Worm (Caenorhabditis elegans): Measurements from ENCODE around the gene T26C5.2.

DNA sequence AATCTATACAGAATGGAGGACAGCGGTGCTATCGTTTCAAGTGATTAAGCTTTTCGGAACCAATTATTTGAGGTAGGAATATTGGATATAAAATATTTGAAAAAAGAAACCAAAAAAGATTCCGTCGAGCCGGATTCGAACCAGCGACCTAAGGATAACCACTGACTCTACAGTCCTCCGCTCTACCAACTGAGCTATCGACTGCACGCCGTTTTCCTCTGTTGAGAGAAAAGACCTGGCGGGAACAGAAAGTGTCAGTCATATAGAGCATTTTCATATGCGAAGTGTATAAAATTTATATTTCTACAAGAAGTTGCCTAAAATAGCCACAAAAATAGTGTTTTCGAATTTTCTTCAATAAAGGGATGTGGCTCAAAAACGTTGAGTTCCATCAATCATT, 21.3 kb upstream of the T26C5.2 start:
- TF ChIP-seq nhr-76 (tag; optimal IDR thresholded peaks at IDR 0.05): no peak
- no peak for TF ChIP-seq ama-1 (optimal IDR thresholded peaks at IDR 0.05)
- no peak for TF ChIP-seq Y5F2A.4 (GFP tag; optimal IDR thresholded peaks at IDR 0.05)
- no peak for TF ChIP-seq nhr-111 (GFP tag; optimal IDR thresholded peaks at IDR 0.05)
- TF ChIP-seq mdl-1 (tag; optimal IDR thresholded peaks at IDR 0.05): no peak
